Worm (Caenorhabditis elegans) whole organism, L4/young adult: ENCODE measurements around the gene srj-45.

Experiments used
- W03F9.2 ChIP-seq: fragments of 150-350 bp; optimal IDR thresholded peaks from 2 replicates; lab custom pipeline; 2014; ENCODE audit warnings: missing biosample characterization, missing genetic modification characterization
- dao-5 ChIP-seq: sonication (generic microtip); optimal IDR thresholded peaks from 2 replicates; lab custom pipeline; 2016; ENCODE audit warnings: missing genotype, missing genetic modification characterization, moderate library complexity, missing compliant biosample characterization

DNA sequence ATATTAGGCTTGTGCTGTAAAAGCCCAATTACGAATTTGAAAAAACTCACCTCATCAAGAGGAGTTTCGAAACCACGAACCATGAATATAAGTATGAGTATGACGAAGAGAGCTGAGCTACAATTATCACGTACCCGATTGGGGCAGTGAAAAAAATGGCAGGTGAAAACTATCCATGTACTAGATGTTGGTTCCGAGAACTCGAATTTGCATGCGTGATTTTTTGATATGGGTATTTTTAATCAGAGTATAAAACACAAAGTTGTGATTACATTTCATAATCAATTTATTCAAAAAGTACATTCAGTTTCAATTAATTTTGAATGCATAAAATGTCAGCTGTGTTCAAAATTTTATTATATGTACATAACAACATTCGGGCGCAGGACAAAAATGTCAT lies 22.5 kb downstream of the srj-45 start, which contains the start of gene F54E2.9:
- TF ChIP-seq W03F9.2 (tag; lab: Kevin White, UChicago) (no peak), dao-5 (tag; lab: Kevin White, UChicago) (no peak)
